Worm (Caenorhabditis elegans) whole organism, early embryonic: ENCODE data around the gene C54E10.6.

Source experiments
- aly-1 ChIP-seq: sonication (generic microtip); optimal IDR thresholded peaks from 2 replicates; lab custom pipeline; 2016; ENCODE audit warnings: missing genetic modification characterization, missing compliant biosample characterization
- ama-1 ChIP-seq: fragments of 150-350 bp; optimal IDR thresholded peaks from 2 replicates; lab custom pipeline; 2014
- ets-7 ChIP-seq: sonication (generic microtip); optimal IDR thresholded peaks from 2 replicates; lab custom pipeline; 2016; ENCODE audit warnings: missing genotype, missing genetic modification characterization, missing compliant biosample characterization
- flt-1 ChIP-seq: fragments of 200-800 bp; sonication (Bioruptor generic); IDR thresholded peaks from 2 replicates; pipeline ENCODE4 v1.3.6; 2022; ENCODE audit warnings: missing genetic modification characterization, missing compliant biosample characterization
- pes-1 ChIP-seq: fragments of 200-800 bp; sonication (Bioruptor generic); IDR thresholded peaks from 2 replicates; pipeline ENCODE4 v1.3.6; 2022; ENCODE audit warnings: missing genetic modification reagents, missing genetic modification characterization, missing compliant biosample characterization
- scrt-1 ChIP-seq: fragments of 200-800 bp; sonication (Bioruptor generic); IDR thresholded peaks from 2 replicates; pipeline ENCODE4 v1.3.6; 2022; ENCODE audit warnings: missing genetic modification characterization, missing compliant biosample characterization
- tra-4 ChIP-seq: sonication (generic microtip); optimal IDR thresholded peaks from 2 replicates; lab custom pipeline; 2017; ENCODE audit warnings: missing genetic modification characterization, missing compliant biosample characterization

DNA sequence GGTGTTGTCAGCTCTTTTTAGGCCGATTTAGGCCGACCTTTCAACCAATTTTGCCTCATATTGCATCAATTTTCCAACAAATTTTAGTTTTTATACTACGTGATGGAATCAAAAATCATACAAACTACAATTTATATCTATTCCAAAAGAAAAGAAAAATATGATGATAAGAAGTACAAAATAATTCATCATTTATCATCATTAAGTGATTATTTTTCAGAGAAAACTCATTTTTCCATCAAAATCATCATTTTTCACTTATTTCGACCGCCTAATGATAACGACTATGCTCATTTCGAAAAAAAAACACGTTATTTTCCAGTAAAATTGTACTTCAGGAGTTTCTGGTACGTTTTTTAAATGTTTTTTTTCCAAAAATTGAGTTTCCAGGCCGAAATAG, 46.3 kb upstream of the C54E10.6 start:
- TF ChIP-seq ama-1 (lab: Kevin White, UChicago) (no peak), flt-1 (GFP tag; lab: Robert Waterston, UW) (no peak), aly-1 (tag; lab: Kevin White, UChicago) (no peak), ets-7 (tag; lab: Kevin White, UChicago) (no peak), tra-4 (tag; lab: Kevin White, UChicago) (no peak), pes-1 (GFP tag; lab: Robert Waterston, UW) (no peak), scrt-1 (GFP tag; lab: Robert Waterston, UW) (no peak)
